Fruit fly (Drosophila melanogaster): ENCODE measurements around the gene aay.
A peak's percentile ranks its signal among the peaks of the same experiment; 100 is the strongest.

Gene aay

dm6 chr3L:9383345-9384075 is 39.5 kb upstream of the aay start, which contains the start of gene Hsp27 (continued):
- TF ChIP-seq CG7786 (GFP tag; optimal IDR thresholded peaks at IDR 0.05) (peak; percentile 88), gro (GFP tag; optimal IDR thresholded peaks at IDR 0.05) (peak; percentile 96), CG5180 (GFP tag; optimal IDR thresholded peaks at IDR 0.05) (peak; percentile 87), Abd-B (GFP tag; optimal IDR thresholded peaks at IDR 0.05) (peak; percentile 97), Pdp1 (GFP tag; optimal IDR thresholded peaks at IDR 0.05) (peak; percentile 96 to 99), CG17829 (tag; optimal IDR thresholded peaks at IDR 0.05) (peak; percentile 98), CG9932 (GFP tag; IDR thresholded peaks at IDR 0.05) (peak; percentile 96), lilli (GFP tag; optimal IDR thresholded peaks at IDR 0.05) (peak; percentile 98), CG14965 (GFP tag; optimal IDR thresholded peaks at IDR 0.05; ENCODE audit: borderline replicate concordance) (peak; percentile 61), Asciz (GFP tag; optimal IDR thresholded peaks at IDR 0.05) (peak; percentile 98), CG11247 (GFP tag; IDR thresholded peaks at IDR 0.05) (peak; percentile 98), row (GFP tag; IDR thresholded peaks at IDR 0.05) (peak; percentile 98), gce (GFP tag; IDR thresholded peaks at IDR 0.05) (peak; percentile 98), Nf-YA (GFP tag; IDR thresholded peaks at IDR 0.05) (peak; percentile 97), CG8388 (GFP tag; optimal IDR thresholded peaks at IDR 0.05) (peak; percentile 97), CG8944 (GFP tag; optimal IDR thresholded peaks at IDR 0.05) (peak; percentile 86), Hr39 (optimal IDR thresholded peaks at IDR 0.05) (no peak), Bteb2 (GFP tag; optimal IDR thresholded peaks at IDR 0.05) (peak; percentile 94), br (optimal IDR thresholded peaks at IDR 0.05) (no peak), CG2678 (tag; optimal IDR thresholded peaks at IDR 0.05) (peak; percentile 98), dmrt11E (tag; optimal IDR thresholded peaks at IDR 0.05) (peak; percentile 95), ken (GFP tag; IDR thresholded peaks at IDR 0.05) (peak; percentile 99), CG9797 (GFP tag; optimal IDR thresholded peaks at IDR 0.05) (peak; percentile 50), Myb (GFP tag; optimal IDR thresholded peaks at IDR 0.05) (peak; percentile 76), HLH4C (GFP tag; IDR thresholded peaks at IDR 0.05; ENCODE audit: partially characterized antibody) (no peak), fd64A (GFP tag; optimal IDR thresholded peaks at IDR 0.05) (peak; percentile 96), h (optimal IDR thresholded peaks at IDR 0.05) (no peak), chinmo (GFP tag; IDR thresholded peaks at IDR 0.05; ENCODE audit: partially characterized antibody) (no peak), CG2199 (GFP tag; IDR thresholded peaks at IDR 0.05) (peak; percentile 99), CG18262 (tag; optimal IDR thresholded peaks at IDR 0.05) (peak; percentile 99), nom (GFP tag; optimal IDR thresholded peaks at IDR 0.05) (peak; percentile 98), ab (GFP tag; optimal IDR thresholded peaks at IDR 0.05) (peak; percentile 75), CG1024 (GFP tag; IDR thresholded peaks at IDR 0.05) (peak; percentile 94), CG4730 (GFP tag; IDR thresholded peaks at IDR 0.05) (peak; percentile 98), gfzf (GFP tag; optimal IDR thresholded peaks at IDR 0.05) (no peak), CkIIα-i1 (GFP tag; IDR thresholded peaks at IDR 0.05) (peak; percentile 82), Dbx (GFP tag; IDR thresholded peaks at IDR 0.05) (peak; percentile 97), CG34422 (GFP tag; IDR thresholded peaks at IDR 0.05) (peak; percentile 99), CG1603 (tag; optimal IDR thresholded peaks at IDR 0.05) (peak; percentile 96), jumu (GFP tag; optimal IDR thresholded peaks at IDR 0.05) (peak; percentile 96), gem (tag; optimal IDR thresholded peaks at IDR 0.05) (peak; percentile 99), bbx (GFP tag; IDR thresholded peaks at IDR 0.05; ENCODE audit: partially characterized antibody) (peak; percentile 22; the same call in 1 of the 2 replicates), B-H1 (GFP tag; IDR thresholded peaks at IDR 0.05) (peak; percentile 98), bigmax (GFP tag; optimal IDR thresholded peaks at IDR 0.05) (peak; percentile 71), pzg (GFP tag; optimal IDR thresholded peaks at IDR 0.05) (peak; percentile 25), grn (GFP tag; optimal IDR thresholded peaks at IDR 0.05) (peak; percentile 86), CG42726 (GFP tag; IDR thresholded peaks at IDR 0.05; ENCODE audit: partially characterized antibody) (peak; percentile 33; the same call in 1 of the 2 replicates), CG12236 (GFP tag; optimal IDR thresholded peaks at IDR 0.05) (peak; percentile 66), CG14014 (GFP tag; IDR thresholded peaks at IDR 0.05) (peak; percentile 96), CG5953 (GFP tag; IDR thresholded peaks at IDR 0.05) (peak; percentile 97)

Data from whole organism, embryonic.